Worm (Caenorhabditis elegans): ENCODE data around the gene str-204.

DNA sequence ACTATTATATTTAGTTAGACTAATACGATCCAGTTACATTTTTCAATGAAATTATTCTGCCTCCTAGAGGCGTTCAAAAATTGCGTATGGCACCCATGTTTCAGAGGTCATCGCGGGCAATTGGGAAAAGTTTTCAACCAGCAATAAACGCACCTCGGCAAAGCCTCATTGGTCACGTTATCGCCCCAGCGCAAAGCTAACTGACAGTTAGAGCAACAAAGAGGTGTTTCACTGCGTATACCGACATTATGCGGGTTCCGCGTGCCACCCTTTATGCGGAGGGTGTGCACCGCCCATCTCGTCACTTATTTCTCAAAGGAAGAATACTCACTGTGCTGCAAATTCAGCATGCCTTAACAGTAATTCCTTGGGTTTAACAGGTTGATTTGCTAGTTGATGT, 16.8 kb upstream of the str-204 start:
- no peak for TF ChIP-seq ztf-29 (GFP tag; IDR thresholded peaks at IDR 0.05)
- no peak for TF ChIP-seq cog-1 (tag; optimal IDR thresholded peaks at IDR 0.05)
- no peak for TF ChIP-seq ztf-23 (GFP tag; IDR thresholded peaks at IDR 0.05)
- TF ChIP-seq med-1 (GFP tag; optimal IDR thresholded peaks at IDR 0.05; ENCODE audit: insufficient read depth): no peak
- TF ChIP-seq T22C8.4 (GFP tag; IDR thresholded peaks at IDR 0.05): no peak
- TF ChIP-seq tab-1 (GFP tag; IDR thresholded peaks at IDR 0.05): no peak
- TF ChIP-seq ref-1 (GFP tag; conservative IDR thresholded peaks at IDR 0.05): no peak
